Fruit fly (Drosophila melanogaster): ENCODE measurements around the gene CG17600.

CG17600 gene

DNA sequence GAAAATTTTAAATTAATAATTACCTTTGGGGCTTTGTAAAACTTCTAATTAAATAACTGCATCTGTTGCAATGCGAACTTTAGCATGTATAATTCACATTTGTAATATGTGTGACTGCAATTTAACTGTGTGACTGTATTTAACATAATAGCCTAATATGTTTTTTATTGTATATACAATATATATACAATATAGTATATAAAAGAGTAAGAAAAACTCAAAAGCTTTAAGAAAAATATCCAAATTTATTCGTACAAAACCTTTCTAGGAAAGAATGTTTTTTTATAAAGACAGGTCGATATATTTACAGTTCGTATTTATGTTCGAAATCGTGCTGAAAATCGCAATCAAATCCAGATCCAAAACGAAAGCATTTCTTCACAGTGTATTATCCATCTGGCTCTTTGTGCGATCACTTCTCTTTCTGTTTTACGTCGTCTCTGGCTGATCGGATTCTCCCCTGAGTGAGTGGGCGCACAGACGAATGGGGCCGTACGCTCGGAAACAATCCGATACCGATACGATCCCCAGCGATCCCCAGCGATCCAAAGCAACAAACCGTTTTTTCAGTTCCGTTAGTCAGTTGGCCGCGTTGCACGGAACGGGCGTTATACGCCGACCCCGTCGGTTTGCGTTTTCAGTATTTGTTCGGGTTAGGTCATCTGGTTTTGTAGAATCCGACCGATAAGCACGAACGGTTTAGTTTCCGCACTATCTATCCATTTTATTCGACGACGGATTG lies 23.8 kb upstream of the CG17600 start (continued):
- TF ChIP-seq pum (GFP tag; optimal IDR thresholded peaks at IDR 0.05) (no peak), Gug (GFP tag; IDR thresholded peaks at IDR 0.05) (no peak; the same call in 3 of the 4 replicates), CG2889 (GFP tag; IDR thresholded peaks at IDR 0.05) (no peak), CG17328 (GFP tag; IDR thresholded peaks at IDR 0.05) (no peak), CG6765 (GFP tag; optimal IDR thresholded peaks at IDR 0.05) (peak; percentile 46), dpn (GFP tag; optimal IDR thresholded peaks at IDR 0.05) (peak in 1 of 2 experiments; percentile 61), tin (GFP tag; optimal IDR thresholded peaks at IDR 0.05) (peak; percentile 48), Hr78 (GFP tag; optimal IDR thresholded peaks at IDR 0.05) (peak in 1 of 2 experiments; percentile 30), jigr1 (GFP tag; IDR thresholded peaks at IDR 0.05) (no peak), nerfin-2 (GFP tag; IDR thresholded peaks at IDR 0.05; ENCODE audit: partially characterized antibody) (no peak), ssp (GFP tag; IDR thresholded peaks at IDR 0.05) (0 out of 2 replicates have a peak, but pooled peaks have one; percentile 12), CG31224 (GFP tag; IDR thresholded peaks at IDR 0.05) (peak; percentile 48), CG11695 (GFP tag; IDR thresholded peaks at IDR 0.05) (0 out of 3 replicates have a peak, but pooled peaks have one; percentile 55), bbx (GFP tag; IDR thresholded peaks at IDR 0.05; ENCODE audit: partially characterized antibody) (0 out of 2 replicates have a peak, but pooled peaks have one; percentile 21), nmo (GFP tag; optimal IDR thresholded peaks at IDR 0.05) (peak; percentile 85), CG6854 (GFP tag; optimal IDR thresholded peaks at IDR 0.05) (peak; percentile 31), CG30020 (tag; optimal IDR thresholded peaks at IDR 0.05) (peak; percentile 18), kah (GFP tag; optimal IDR thresholded peaks at IDR 0.05) (no peak), mirr (GFP tag; optimal IDR thresholded peaks at IDR 0.05) (peak; percentile 33), Sox100B (GFP tag; optimal IDR thresholded peaks at IDR 0.05) (peak; percentile 80), CG16815 (GFP tag; optimal IDR thresholded peaks at IDR 0.05) (peak; percentile 41), Sox102F (GFP tag; optimal IDR thresholded peaks at IDR 0.05) (peak; percentile 67), CG12942 (GFP tag; optimal IDR thresholded peaks at IDR 0.05) (peak; percentile 17), gcm2 (GFP tag; optimal IDR thresholded peaks at IDR 0.05) (no peak), Vsx1 (GFP tag; optimal IDR thresholded peaks at IDR 0.05) (no peak), sc (optimal IDR thresholded peaks at IDR 0.05) (no peak), sc (GFP tag; optimal IDR thresholded peaks at IDR 0.05) (peak; percentile 47), CrebB (tag; optimal IDR thresholded peaks at IDR 0.05) (no peak), CG5245 (GFP tag; optimal IDR thresholded peaks at IDR 0.05) (no peak), CG8478 (optimal IDR thresholded peaks at IDR 0.05) (no peak), wor (GFP tag; IDR thresholded peaks at IDR 0.05) (no peak), gcm (GFP tag; optimal IDR thresholded peaks at IDR 0.05) (no peak), CG18619 (GFP tag; optimal IDR thresholded peaks at IDR 0.05) (peak; percentile 83), her (GFP tag; optimal IDR thresholded peaks at IDR 0.05) (no peak), CG5180 (GFP tag; optimal IDR thresholded peaks at IDR 0.05) (peak; percentile 37), Hsf (GFP tag; optimal IDR thresholded peaks at IDR 0.05) (peak; percentile 18), Usf (GFP tag; optimal IDR thresholded peaks at IDR 0.05) (peak; percentile 62), CG8290 (GFP tag; optimal IDR thresholded peaks at IDR 0.05) (no peak), CG8290 (tag; optimal IDR thresholded peaks at IDR 0.05) (no peak), NC2β (GFP tag; optimal IDR thresholded peaks at IDR 0.05) (no peak), CG10565 (GFP tag; optimal IDR thresholded peaks at IDR 0.05) (no peak), CG32767 (GFP tag; IDR thresholded peaks at IDR 0.05) (no peak), pho (GFP tag; optimal IDR thresholded peaks at IDR 0.05) (peak; percentile 19), tx (GFP tag; optimal IDR thresholded peaks at IDR 0.05) (peak; percentile 7), E2f1 (GFP tag; IDR thresholded peaks at IDR 0.05) (no peak), MBD-R2 (GFP tag; IDR thresholded peaks at IDR 0.05) (peak; percentile 17; the same call in 1 of the 2 replicates), HHEX (GFP tag; optimal IDR thresholded peaks at IDR 0.05) (peak; percentile 72), CG34422 (GFP tag; IDR thresholded peaks at IDR 0.05) (no peak), CG2678 (tag; optimal IDR thresholded peaks at IDR 0.05) (peak; percentile 86), Trl (optimal IDR thresholded peaks at IDR 0.05) (peak; percentile 12 to 32), Trl (GFP tag; optimal IDR thresholded peaks at IDR 0.05) (no peak)

All from whole organism, embryonic.